Fruit fly (Drosophila melanogaster) Kc167 (cell line): ENCODE results near the gene Mgat2.

Experiments used
- Sin3A ChIP-seq: fragments of >200 bp; optimal IDR thresholded peaks from 2 replicates; lab custom pipeline; 2018; ENCODE audit warnings: missing external identifiers
- insv ChIP-seq: fragments of >200 bp; optimal IDR thresholded peaks from 3 replicates; lab custom pipeline; 2018; ENCODE audit warnings: missing external identifiers
- ttk ChIP-seq: sonication (Bioruptor generic); optimal IDR thresholded peaks from 2 replicates; lab custom pipeline; 2017; ENCODE audit warnings: missing external identifiers

DNA sequence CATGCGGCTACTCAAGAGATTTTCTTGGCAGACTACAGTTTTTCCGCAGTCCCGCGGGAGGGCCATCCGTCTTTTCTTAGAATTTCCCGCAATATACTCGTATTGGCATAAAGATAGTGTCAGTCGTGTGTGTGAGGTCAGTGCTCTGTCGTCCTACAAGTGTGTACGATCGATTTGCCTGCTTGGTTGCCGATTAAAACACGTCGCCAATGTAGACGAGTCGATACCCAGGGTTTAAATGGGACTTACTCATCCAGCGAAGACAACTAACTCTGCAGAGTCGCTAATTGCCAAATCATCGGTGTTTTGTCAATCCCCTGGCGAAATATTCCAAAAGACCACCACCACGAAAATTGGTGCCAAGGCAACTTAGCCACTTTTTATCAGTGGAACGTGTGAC is 44.0 kb upstream of the Mgat2 start:
- no peak for TF ChIP-seq Sin3A (lab: Kevin White, UChicago)
- TF ChIP-seq ttk, result no peak
- no peak for TF ChIP-seq insv (lab: Kevin White, UChicago)
